Worm (Caenorhabditis elegans) whole organism, young adult: ENCODE data around the gene vps-15.

ENCODE experiments used
- B0261.1 ChIP-seq: sonication (generic microtip); optimal IDR thresholded peaks from 2 replicates; lab custom pipeline; 2016; ENCODE audit warnings: mild to moderate bottlenecking, missing genetic modification characterization, moderate library complexity, missing compliant biosample characterization
- C06A6.2 ChIP-seq: fragments of 200-800 bp; sonication (Bioruptor generic); conservative IDR thresholded peaks from 2 replicates; pipeline ENCODE4 v1.3.6; 2022; ENCODE audit warnings: missing genetic modification characterization, missing compliant biosample characterization
- Y53F4B.3 ChIP-seq: fragments of 200-800 bp; sonication (Bioruptor generic); IDR thresholded peaks from 2 replicates; pipeline ENCODE4 v1.3.6; 2022; ENCODE audit warnings: missing genetic modification reagents, missing genetic modification characterization, missing compliant biosample characterization
- him-1 ChIP-seq: sonication (generic microtip); optimal IDR thresholded peaks from 2 replicates; lab custom pipeline; 2016; ENCODE audit warnings: missing genotype, missing genetic modification reagents, missing genetic modification characterization, missing compliant biosample characterization
- hlh-26 ChIP-seq: fragments of 200-800 bp; sonication (Bioruptor generic); conservative IDR thresholded peaks from 2 replicates; pipeline ENCODE4 v1.3.6; 2022; ENCODE audit warnings: missing genetic modification reagents, missing genetic modification characterization, missing compliant biosample characterization
- lsy-27 ChIP-seq: sonication (generic microtip); optimal IDR thresholded peaks from 2 replicates; lab custom pipeline; 2017; ENCODE audit warnings: missing genetic modification characterization, mild to moderate bottlenecking, missing compliant biosample characterization, antibody characterized with exemption, missing genotype, borderline replicate concordance; ENCODE audit not compliant: insufficient read depth
- pha-4 ChIP-seq: fragments of 150-350 bp; sonication (generic microtip); optimal IDR thresholded peaks from 2 replicates; lab custom pipeline; 2014; ENCODE audit warnings: missing biosample characterization, missing genetic modification reagents, missing genetic modification characterization
- rec-8 ChIP-seq, 2 experiments: sonication (generic microtip); optimal IDR thresholded peaks; 2 replicates each; lab custom pipeline; 2016; ENCODE audit warnings: mild to moderate bottlenecking in 2 of 2, missing genetic modification characterization in 2 of 2, missing genetic modification reagents in 2 of 2, missing genotype in 2 of 2, missing biosample characterization in 1 of 2, missing compliant biosample characterization in 1 of 2, moderate library complexity in 1 of 2
- snpc-3.4 ChIP-seq: sonication (generic microtip); optimal IDR thresholded peaks from 2 replicates; lab custom pipeline; 2017; ENCODE audit warnings: missing genetic modification characterization, mild to moderate bottlenecking, missing compliant biosample characterization, antibody characterized with exemption, moderate library complexity, missing genotype, missing genetic modification reagents
- snpc-4 ChIP-seq, 5 experiments: fragments of 150-350 bp in 1 of 5; sonication (generic microtip) in 4 of 5; optimal IDR thresholded peaks; 2 replicates each; lab custom pipeline; 2014 to 2018; ENCODE audit warnings: missing genetic modification characterization in 5 of 5, missing biosample characterization in 3 of 5, antibody characterized with exemption in 2 of 5, mild to moderate bottlenecking in 2 of 5, missing compliant biosample characterization in 2 of 5, missing genotype in 2 of 5, moderate library complexity in 2 of 5, missing genetic modification reagents in 1 of 5

DNA sequence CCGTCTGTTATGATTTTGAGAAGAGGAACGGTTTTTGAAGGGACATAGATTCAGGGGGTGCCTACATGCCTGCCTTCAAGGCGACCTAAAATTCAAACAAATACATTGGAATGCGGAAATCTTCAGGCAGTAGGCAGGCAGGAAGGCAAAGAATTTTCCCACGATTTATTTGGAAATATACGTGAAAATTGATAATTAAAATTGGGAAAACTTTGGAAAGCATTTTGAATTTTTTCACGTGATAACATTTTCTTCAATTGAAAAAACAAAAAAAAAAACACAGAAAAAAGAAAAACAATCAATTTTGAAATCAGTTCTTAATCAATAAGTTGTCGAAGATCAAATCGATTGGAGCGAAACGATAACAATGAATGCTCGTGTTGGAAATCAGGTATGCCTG, 9.4 kb downstream of the vps-15 start, which contains the start of gene ZK930.4:
- TF ChIP-seq lsy-27 (no peak), snpc-3.4 (no peak), Y53F4B.3 (GFP tag; lab: Robert Waterston, UW) (no peak), hlh-26 (GFP tag; lab: Robert Waterston, UW) (no peak), him-1 (tag; lab: Kevin White, UChicago) (no peak), pha-4 (tag; lab: Kevin White, UChicago) (no peak), snpc-4 (GFP tag; optimal IDR thresholded peaks at IDR 0.05; lab: Kevin White, UChicago) (no peak), snpc-4 (tag; optimal IDR thresholded peaks at IDR 0.05; lab: Kevin White, UChicago) (no peak), C06A6.2 (GFP tag; lab: Robert Waterston, UW) (no peak), rec-8 (tag; optimal IDR thresholded peaks at IDR 0.05; lab: Kevin White, UChicago) (no peak), B0261.1 (no peak)
